Fruit fly (Drosophila melanogaster) whole organism, embryonic: ENCODE data around the gene comm.

ENCODE experiments used
- Ada2b ChIP-seq: fragments of 200-800 bp; sonication (Bioruptor generic); IDR thresholded peaks from 2 replicates; pipeline ENCODE4 v1.3.6; 2022; ENCODE audit warnings: missing biosample characterization, missing genetic modification characterization
- BtbVII ChIP-seq: fragments of 200-800 bp; sonication (Bioruptor generic); optimal IDR thresholded peaks from 3 replicates; lab custom pipeline; 2017; ENCODE audit warnings: missing biosample characterization, mild to moderate bottlenecking, missing genetic modification characterization
- CG1024 ChIP-seq: fragments of 200-800 bp; sonication (Bioruptor generic); IDR thresholded peaks from 2 replicates; pipeline ENCODE4 v1.3.6; 2022; ENCODE audit warnings: missing biosample characterization, missing genetic modification characterization
- CG14667 ChIP-seq: fragments of 200-800 bp; sonication (Bioruptor generic); IDR thresholded peaks from 2 replicates; pipeline ENCODE4 v1.3.6; 2022; ENCODE audit warnings: missing biosample characterization, missing genetic modification characterization
- CG32532 ChIP-seq: fragments of 200-800 bp; sonication (Bioruptor generic); IDR thresholded peaks from 2 replicates; pipeline ENCODE4 v1.3.6; 2022; ENCODE audit warnings: missing biosample characterization, missing genetic modification characterization
- CG42726 ChIP-seq: fragments of 200-800 bp; sonication (Bioruptor generic); IDR thresholded peaks from 2 replicates; pipeline ENCODE4 v1.3.6; 2022; ENCODE audit warnings: missing biosample characterization, missing genetic modification characterization; ENCODE audit not compliant: partially characterized antibody
- Hmx ChIP-seq: fragments of 200-800 bp; sonication (Bioruptor generic); optimal IDR thresholded peaks from 2 replicates; lab custom pipeline; 2016; ENCODE audit warnings: missing biosample characterization, missing genetic modification characterization
- Six4 ChIP-seq: fragments of 200-800 bp; sonication (Bioruptor generic); optimal IDR thresholded peaks from 2 replicates; lab custom pipeline; 2016; ENCODE audit warnings: missing biosample characterization, missing genetic modification characterization
- Taf1 ChIP-seq: fragments of 200-800 bp; sonication (Bioruptor generic); IDR thresholded peaks from 2 replicates; pipeline ENCODE4 v1.3.6; 2022; ENCODE audit warnings: missing biosample characterization, missing genetic modification characterization
- bsh ChIP-seq, 2 experiments: fragments of 200-800 bp; sonication (Bioruptor generic); optimal IDR thresholded peaks; 2 replicates each; lab custom pipeline; 2017 to 2018; ENCODE audit warnings: mild to moderate bottlenecking in 2 of 2, missing biosample characterization in 2 of 2, missing genetic modification characterization in 2 of 2, moderate library complexity in 1 of 2
- dysf ChIP-seq: fragments of 200-800 bp; sonication (Bioruptor generic); IDR thresholded peaks from 3 replicates; pipeline ENCODE4 v1.3.6; 2022; ENCODE audit warnings: missing biosample characterization, missing genetic modification characterization
- stc ChIP-seq: fragments of 200-800 bp; sonication (Bioruptor generic); IDR thresholded peaks from 2 replicates; pipeline ENCODE4 v1.3.6; 2022; ENCODE audit warnings: missing biosample characterization, missing genetic modification characterization
- sug ChIP-seq: fragments of 200-800 bp; optimal IDR thresholded peaks from 2 replicates; lab custom pipeline; 2019; ENCODE audit warnings: missing biosample characterization, mild to moderate bottlenecking, missing genetic modification characterization, moderate library complexity

dm6 chr3L:15691968-15692367, 36.3 kb downstream of the comm start, which contains the start of gene CG34451:
- TF ChIP-seq BtbVII = no peak
- no peak for TF ChIP-seq CG14667 (GFP tag; lab: Robert Waterston, UW)
- TF ChIP-seq Ada2b (GFP tag; lab: Robert Waterston, UW) = no peak
- no peak for TF ChIP-seq Taf1 (GFP tag; lab: Robert Waterston, UW)
- no peak for TF ChIP-seq dysf
- TF ChIP-seq CG1024 (GFP tag; lab: Robert Waterston, UW) = no peak
- no peak for TF ChIP-seq sug
- TF ChIP-seq Six4 (GFP tag; lab: Kevin White, UChicago) = no peak
- no peak for TF ChIP-seq CG32532
- no peak for TF ChIP-seq Hmx (GFP tag; lab: Kevin White, UChicago)
- no peak for TF ChIP-seq stc (GFP tag; lab: Robert Waterston, UW)
- TF ChIP-seq CG42726 (GFP tag; lab: Robert Waterston, UW) = no peak
- TF ChIP-seq bsh (GFP tag; optimal IDR thresholded peaks at IDR 0.05; lab: Kevin White, UChicago) = no peak
